Fruit fly (Drosophila melanogaster) whole organism, embryonic: Measurements from ENCODE around the gene Crg-1.

Experiments
- Aef1 ChIP-seq: fragments of 200-800 bp; sonication (Bioruptor generic); IDR thresholded peaks from 3 replicates; pipeline ENCODE4 v1.3.6; 2022; ENCODE audit warnings: missing biosample characterization, missing genetic modification characterization
- CG11695 ChIP-seq: fragments of 200-800 bp; sonication (Bioruptor generic); IDR thresholded peaks from 3 replicates; pipeline ENCODE4 v1.3.6; 2022; ENCODE audit warnings: missing biosample characterization, missing genetic modification characterization
- CG12391 ChIP-seq: fragments of 200-800 bp; sonication (Bioruptor generic); optimal IDR thresholded peaks from 3 replicates; lab custom pipeline; 2018; ENCODE audit warnings: missing biosample characterization, mild to moderate bottlenecking, missing genetic modification characterization, moderate library complexity
- CG15269 ChIP-seq: fragments of 200-800 bp; sonication (Bioruptor generic); optimal IDR thresholded peaks from 2 replicates; lab custom pipeline; 2018; ENCODE audit warnings: missing biosample characterization, mild to moderate bottlenecking, missing genetic modification characterization, moderate library complexity
- CG15601 ChIP-seq: fragments of 200-800 bp; sonication (Bioruptor generic); optimal IDR thresholded peaks from 3 replicates; lab custom pipeline; 2019; ENCODE audit warnings: missing biosample characterization, mild to moderate bottlenecking, missing genetic modification characterization, moderate library complexity
- CG16779 ChIP-seq: fragments of 200-800 bp; sonication (Bioruptor generic); IDR thresholded peaks from 2 replicates; pipeline ENCODE4 v1.3.6; 2022; ENCODE audit warnings: missing biosample characterization, missing genetic modification characterization
- CG18262 ChIP-seq: fragments of 200-800 bp; optimal IDR thresholded peaks from 3 replicates; lab custom pipeline; 2019; ENCODE audit warnings: missing biosample characterization, mild to moderate bottlenecking, missing genetic modification characterization, moderate library complexity
- CG2116 ChIP-seq: fragments of 200-800 bp; sonication (Bioruptor generic); optimal IDR thresholded peaks from 3 replicates; lab custom pipeline; 2018; ENCODE audit warnings: missing biosample characterization, mild to moderate bottlenecking, missing genetic modification characterization
- CG2120 ChIP-seq: fragments of 200-800 bp; sonication (Bioruptor generic); optimal IDR thresholded peaks from 3 replicates; lab custom pipeline; 2016; ENCODE audit warnings: missing biosample characterization, missing genetic modification characterization
- CG32767 ChIP-seq: fragments of 200-800 bp; sonication (Bioruptor generic); IDR thresholded peaks from 2 replicates; pipeline ENCODE4 v1.3.6; 2022; ENCODE audit warnings: missing biosample characterization, missing genetic modification characterization
- CG4707 ChIP-seq: fragments of 200-800 bp; sonication (Bioruptor generic); optimal IDR thresholded peaks from 2 replicates; lab custom pipeline; 2018; ENCODE audit warnings: missing biosample characterization, mild to moderate bottlenecking, missing genetic modification characterization, moderate library complexity
- CG7556 ChIP-seq: fragments of 200-800 bp; sonication (Bioruptor generic); optimal IDR thresholded peaks from 2 replicates; lab custom pipeline; 2017; ENCODE audit warnings: missing biosample characterization, mild to moderate bottlenecking, missing genetic modification characterization
- CG7928 ChIP-seq: fragments of 200-800 bp; sonication (Bioruptor generic); optimal IDR thresholded peaks from 2 replicates; lab custom pipeline; 2017; ENCODE audit warnings: missing biosample characterization, mild to moderate bottlenecking, missing genetic modification characterization
- D19A ChIP-seq: fragments of 200-800 bp; optimal IDR thresholded peaks from 3 replicates; lab custom pipeline; 2019; ENCODE audit warnings: missing biosample characterization, mild to moderate bottlenecking, missing genetic modification characterization, moderate library complexity
- Dfd ChIP-seq, 2 experiments: fragments of >200 bp; optimal IDR thresholded peaks; 2 replicates each; lab custom pipeline; 2017; ENCODE audit warnings: missing biosample characterization in 2 of 2, missing genetic modification characterization in 2 of 2
- ERR ChIP-seq: fragments of 200-800 bp; sonication (Bioruptor generic); optimal IDR thresholded peaks from 2 replicates; lab custom pipeline; 2016; ENCODE audit warnings: missing biosample characterization, missing genetic modification characterization
- HHEX ChIP-seq: fragments of 200-800 bp; sonication (Bioruptor generic); optimal IDR thresholded peaks from 3 replicates; lab custom pipeline; 2017; ENCODE audit warnings: missing biosample characterization, mild to moderate bottlenecking, missing genetic modification characterization, missing genetic modification reagents
- Hmr ChIP-seq: fragments of 200-800 bp; sonication (Bioruptor generic); optimal IDR thresholded peaks from 3 replicates; lab custom pipeline; 2017; ENCODE audit warnings: mild to moderate bottlenecking, missing biosample characterization, missing genetic modification reagents, missing genetic modification characterization
- Mad ChIP-seq: fragments of 200-800 bp; sonication (Bioruptor generic); optimal IDR thresholded peaks from 2 replicates; lab custom pipeline; 2016; ENCODE audit warnings: missing biosample characterization, missing genetic modification characterization
- Med ChIP-seq: fragments of 200-800 bp; sonication (Bioruptor generic); peaks from one replicate; lab custom pipeline; 2016; ENCODE audit warnings: missing biosample characterization, missing genetic modification characterization, mild to moderate bottlenecking, inconsistent platforms, moderate library complexity
- Nf-YA ChIP-seq: fragments of 200-800 bp; sonication (Bioruptor generic); IDR thresholded peaks from 2 replicates; pipeline ENCODE4 v1.3.6; 2022; ENCODE audit warnings: missing biosample characterization, missing genetic modification characterization
- NfI ChIP-seq: fragments of 200-800 bp; sonication (Bioruptor generic); optimal IDR thresholded peaks from 3 replicates; lab custom pipeline; 2018; ENCODE audit warnings: missing biosample characterization, mild to moderate bottlenecking, missing genetic modification characterization, moderate library complexity
- Ravus ChIP-seq: fragments of 200-800 bp; sonication (Bioruptor generic); IDR thresholded peaks from 2 replicates; pipeline ENCODE4 v1.3.6; 2022; ENCODE audit warnings: missing biosample characterization, missing genetic modification characterization
- Scr ChIP-seq: fragments of 200-800 bp; sonication (Bioruptor generic); IDR thresholded peaks from 2 replicates; pipeline ENCODE4 v1.3.6; 2022; ENCODE audit warnings: missing biosample characterization, missing genetic modification characterization; ENCODE audit not compliant: partially characterized antibody
- Side ChIP-seq: fragments of 200-800 bp; sonication (Bioruptor generic); optimal IDR thresholded peaks from 2 replicates; lab custom pipeline; 2016; ENCODE audit warnings: missing biosample characterization, missing genetic modification characterization
- Sox102F ChIP-seq: fragments of 200-800 bp; sonication (Bioruptor generic); optimal IDR thresholded peaks from 2 replicates; lab custom pipeline; 2018; ENCODE audit warnings: missing biosample characterization, mild to moderate bottlenecking, missing genetic modification characterization, moderate library complexity
- Stat92E ChIP-seq, 3 experiments: fragments of >200 bp in 2 of 3; fragments of 200-800 bp in 1 of 3; sonication (Bioruptor generic) in 1 of 3; optimal IDR thresholded peaks; 2 replicates each; lab custom pipeline; 2017 to 2019; ENCODE audit warnings: missing biosample characterization in 3 of 3, missing genetic modification characterization in 3 of 3, mild to moderate bottlenecking in 1 of 3, moderate library complexity in 1 of 3
- TFAM ChIP-seq: fragments of 200-800 bp; sonication (Bioruptor generic); optimal IDR thresholded peaks from 2 replicates; lab custom pipeline; 2017; ENCODE audit warnings: missing biosample characterization, missing genetic modification characterization, inconsistent platforms
- Usf ChIP-seq: fragments of 200-800 bp; sonication (Bioruptor generic); optimal IDR thresholded peaks from 2 replicates; lab custom pipeline; 2017; ENCODE audit warnings: missing genotype, missing biosample characterization, missing genetic modification characterization
- Xrp1 ChIP-seq: fragments of 200-800 bp; sonication (Bioruptor generic); IDR thresholded peaks from 2 replicates; pipeline ENCODE4 v1.3.6; 2022; ENCODE audit warnings: missing biosample characterization, missing genetic modification characterization
- bowl ChIP-seq: fragments of 200-800 bp; sonication (Bioruptor generic); IDR thresholded peaks from 2 replicates; pipeline ENCODE4 v1.3.6; 2022; ENCODE audit warnings: missing biosample characterization, missing genetic modification characterization
- chinmo ChIP-seq: fragments of 200-800 bp; sonication (Bioruptor generic); IDR thresholded peaks from 4 replicates; pipeline ENCODE4 v1.3.6; 2022; ENCODE audit warnings: missing biosample characterization, missing genetic modification characterization; ENCODE audit not compliant: partially characterized antibody
- ci ChIP-seq: fragments of 200-800 bp; sonication (Bioruptor generic); IDR thresholded peaks from 3 replicates; pipeline ENCODE4 v1.3.6; 2022; ENCODE audit warnings: missing biosample characterization, missing genetic modification characterization
- crol ChIP-seq: fragments of 200-800 bp; sonication (Bioruptor generic); IDR thresholded peaks from 2 replicates; pipeline ENCODE4 v1.3.6; 2022; ENCODE audit warnings: missing biosample characterization, missing genetic modification characterization
- cwo ChIP-seq: fragments of 200-800 bp; sonication (Bioruptor generic); optimal IDR thresholded peaks from 3 replicates; lab custom pipeline; 2017; ENCODE audit warnings: missing biosample characterization, missing genetic modification characterization, mild to moderate bottlenecking, moderate library complexity, missing genetic modification reagents
- en ChIP-seq: fragments of 200-800 bp; sonication (Bioruptor generic); optimal IDR thresholded peaks from 2 replicates; lab custom pipeline; 2016; ENCODE audit warnings: missing biosample characterization, missing genetic modification characterization
- fd102C ChIP-seq: fragments of 200-800 bp; sonication (Bioruptor generic); optimal IDR thresholded peaks from 2 replicates; lab custom pipeline; 2018; ENCODE audit warnings: missing biosample characterization, mild to moderate bottlenecking, missing genetic modification characterization, moderate library complexity
- hbn ChIP-seq: fragments of 200-800 bp; sonication (Bioruptor generic); IDR thresholded peaks from 2 replicates; pipeline ENCODE4 v1.3.6; 2022; ENCODE audit warnings: missing biosample characterization, missing genetic modification characterization; ENCODE audit not compliant: partially characterized antibody
- lilli ChIP-seq: fragments of 200-800 bp; sonication (Bioruptor generic); optimal IDR thresholded peaks from 3 replicates; lab custom pipeline; 2016; ENCODE audit warnings: missing biosample characterization, missing genetic modification characterization
- lola ChIP-seq, 3 experiments: fragments of >200 bp in 2 of 3; fragments of 200-800 bp in 1 of 3; sonication (Bioruptor generic) in 1 of 3; optimal IDR thresholded peaks; 2 replicates each; lab custom pipeline; 2017 to 2019; ENCODE audit warnings: missing biosample characterization in 3 of 3, missing genetic modification characterization in 3 of 3, mild to moderate bottlenecking in 1 of 3, moderate library complexity in 1 of 3
- maf-S ChIP-seq: fragments of 200-800 bp; sonication (Bioruptor generic); optimal IDR thresholded peaks from 2 replicates; lab custom pipeline; 2016; ENCODE audit warnings: missing biosample characterization, missing genetic modification characterization
- psq ChIP-seq: fragments of 200-800 bp; sonication (Bioruptor generic); optimal IDR thresholded peaks from 2 replicates; lab custom pipeline; 2017; ENCODE audit warnings: missing biosample characterization, missing genetic modification characterization
- seq ChIP-seq: fragments of 200-800 bp; sonication (Bioruptor generic); IDR thresholded peaks from 2 replicates; pipeline ENCODE4 v1.3.6; 2022; ENCODE audit warnings: missing biosample characterization, missing genetic modification characterization
- unpg ChIP-seq: fragments of 200-800 bp; sonication (Bioruptor generic); optimal IDR thresholded peaks from 3 replicates; lab custom pipeline; 2018; ENCODE audit warnings: missing biosample characterization, mild to moderate bottlenecking, missing genetic modification characterization, moderate library complexity
- zf30C ChIP-seq: fragments of 200-800 bp; sonication (Bioruptor generic); optimal IDR thresholded peaks from 3 replicates; lab custom pipeline; 2018; ENCODE audit warnings: missing biosample characterization, mild to moderate bottlenecking, missing genetic modification characterization
- zfh1 ChIP-seq: fragments of 200-800 bp; sonication (Bioruptor generic); IDR thresholded peaks from 3 replicates; pipeline ENCODE4 v1.3.6; 2022; ENCODE audit warnings: missing biosample characterization, missing genetic modification characterization

Crg-1 gene

DNA sequence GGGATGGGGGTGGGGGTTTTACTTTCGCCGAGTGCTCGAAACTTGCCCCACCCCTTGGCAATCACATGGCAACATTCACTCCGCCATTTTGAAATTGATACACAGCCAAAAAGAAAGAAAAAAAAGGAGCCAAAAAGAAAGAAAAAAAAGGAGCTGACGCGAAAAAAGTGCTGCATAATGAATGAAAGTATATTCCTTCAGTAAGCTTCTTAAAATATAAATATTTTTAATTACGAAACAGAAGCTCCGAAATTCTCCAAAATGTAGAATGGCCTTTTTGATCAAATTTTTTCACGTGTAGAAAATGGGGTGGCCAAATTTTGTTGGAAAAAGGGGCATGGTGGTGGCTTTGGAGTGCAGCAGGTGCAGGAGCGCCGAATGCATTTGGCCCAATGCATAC is 24.8 kb upstream of the Crg-1 start (continued):
- TF ChIP-seq unpg = peak; percentile 35
- TF ChIP-seq CG15269 (tag; lab: Kevin White, UChicago) = peak; percentile 2
- peak; percentile 32 for TF ChIP-seq lilli (GFP tag; lab: Kevin White, UChicago)
- TF ChIP-seq CG7556 (GFP tag; lab: Kevin White, UChicago) = peak; percentile 16
- no peak for TF ChIP-seq Side (GFP tag; lab: Kevin White, UChicago)
- peak; percentile 49; the same call in 1 of the 2 replicates for TF ChIP-seq Xrp1 (GFP tag; lab: Robert Waterston, UW)
- no peak for TF ChIP-seq Scr (GFP tag; lab: Robert Waterston, UW)
- TF ChIP-seq Dfd (GFP tag; optimal IDR thresholded peaks at IDR 0.05; lab: Kevin White, UChicago) = no peak
- peak; percentile 19 for TF ChIP-seq Hmr (GFP tag; lab: Kevin White, UChicago)
- TF ChIP-seq CG16779 (GFP tag; lab: Robert Waterston, UW) = no peak
- TF ChIP-seq zfh1 (GFP tag; lab: Robert Waterston, UW) = no peak
- TF ChIP-seq CG7928 (GFP tag; lab: Kevin White, UChicago) = no peak
- peak; percentile 47 for TF ChIP-seq Sox102F (GFP tag; lab: Kevin White, UChicago)
- TF ChIP-seq CG11695 = no peak
- peak; percentile 19 for TF ChIP-seq CG2120
- TF ChIP-seq fd102C = no peak
- TF ChIP-seq CG4707 (GFP tag; lab: Kevin White, UChicago) = no peak
- no peak for TF ChIP-seq ci (GFP tag; lab: Robert Waterston, UW)
- peak; percentile 41 for TF ChIP-seq CG18262 (tag; lab: Kevin White, UChicago)
- no peak for TF ChIP-seq Usf
- 0 out of 3 replicates have a peak, but pooled peaks have one; percentile 10 for TF ChIP-seq Aef1 (GFP tag; lab: Robert Waterston, UW)
- no peak for TF ChIP-seq psq (GFP tag; lab: Kevin White, UChicago)
- TF ChIP-seq crol = no peak
- peak; percentile 15 for TF ChIP-seq CG15601
- peak; percentile 9 for TF ChIP-seq Mad (GFP tag; lab: Kevin White, UChicago)
- no peak for TF ChIP-seq bowl (GFP tag; lab: Robert Waterston, UW)
- TF ChIP-seq chinmo = no peak

DNA sequence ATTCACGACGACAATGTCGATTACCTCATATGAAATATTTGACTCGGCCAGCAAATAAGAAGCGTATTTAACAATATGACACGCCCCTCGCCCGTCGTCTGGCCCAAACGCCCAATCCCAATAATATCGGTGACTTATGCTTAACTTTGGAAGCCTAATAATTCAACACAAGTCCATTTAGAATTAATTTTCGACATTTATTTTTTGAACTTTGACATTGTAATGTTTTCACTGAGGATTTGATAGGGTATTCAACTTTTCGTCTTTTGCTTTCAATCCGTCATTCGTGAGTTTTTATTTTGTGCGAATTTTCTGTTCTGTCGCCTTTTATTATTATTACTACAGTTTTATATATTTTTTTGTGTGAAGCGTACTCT is 20.6 kb upstream of the Crg-1 start:
- TF ChIP-seq seq (GFP tag; lab: Robert Waterston, UW) (peak; percentile 41; the same call in 1 of the 2 replicates), ERR (no peak), D19A (peak; percentile 50), Xrp1 (GFP tag; lab: Robert Waterston, UW) (0 out of 2 replicates have a peak, but pooled peaks have one; percentile 9), Med (peak; percentile 72)

- TF ChIP-seq HHEX (GFP tag; lab: Kevin White, UChicago) (peak; percentile 48), Hmr (GFP tag; lab: Kevin White, UChicago) (peak; percentile 87), CG15269 (tag; lab: Kevin White, UChicago) (peak; percentile 86), NfI (GFP tag; lab: Kevin White, UChicago) (peak; percentile 73), Ravus (GFP tag; lab: Robert Waterston, UW) (peak; percentile 19; the same call in 1 of the 2 replicates), CG2116 (GFP tag; lab: Kevin White, UChicago) (peak; percentile 54), Nf-YA (GFP tag; lab: Robert Waterston, UW) (0 out of 2 replicates have a peak, but pooled peaks have one; percentile 18), zf30C (GFP tag; lab: Kevin White, UChicago) (no peak), CG12391 (tag; lab: Kevin White, UChicago) (peak; percentile 79), lilli (GFP tag; lab: Kevin White, UChicago) (peak; percentile 77), TFAM (GFP tag; lab: Kevin White, UChicago) (no peak), Stat92E (GFP tag; optimal IDR thresholded peaks at IDR 0.05; lab: Kevin White, UChicago) (no peak), CG32767 (peak; percentile 69), cwo (peak; percentile 77), lola (GFP tag; optimal IDR thresholded peaks at IDR 0.05; lab: Kevin White, UChicago) (peak in 1 of 3 experiments; percentile 72), hbn (GFP tag; lab: Robert Waterston, UW) (no peak), zfh1 (GFP tag; lab: Robert Waterston, UW) (peak; percentile 71), maf-S (GFP tag; lab: Kevin White, UChicago) (no peak), en (GFP tag; lab: Kevin White, UChicago) (no peak)
Measured at dm6 chrX:3772811-3773740, 19.9 kb upstream of the Crg-1 start.
